Worm (Caenorhabditis elegans): ENCODE data around the gene ZC84.1.

The ZC84.1 gene

ce11 chrIII:9191091-9191490 is 15.0 kb downstream of the ZC84.1 start, which contains the start of gene cls-3:
cls-3 (minus strand) TSS chrIII:9191109.
- TF ChIP-seq let-607 (tag; optimal IDR thresholded peaks at IDR 0.05), result no peak
- no peak for TF ChIP-seq ztf-25 (GFP tag; IDR thresholded peaks at IDR 0.05)
- no peak for TF ChIP-seq nhr-80 (tag; optimal IDR thresholded peaks at IDR 0.05)
- peak; percentile 24; the same call in 1 of the 2 replicates for TF ChIP-seq mcd-1 (GFP tag; IDR thresholded peaks at IDR 0.05)
- no peak for TF ChIP-seq tbx-9 (tag; optimal IDR thresholded peaks at IDR 0.05; ENCODE audit: borderline replicate concordance)
- no peak for TF ChIP-seq ceh-40 (GFP tag; IDR thresholded peaks at IDR 0.05)
- TF ChIP-seq D2030.7 (GFP tag; IDR thresholded peaks at IDR 0.05), result no peak
- TF ChIP-seq nfyb-1 (GFP tag; IDR thresholded peaks at IDR 0.05), result no peak
- TF ChIP-seq dpl-1 (GFP tag; optimal IDR thresholded peaks at IDR 0.05), result peak; percentile 64
- no peak for TF ChIP-seq C17E4.6 (GFP tag; IDR thresholded peaks at IDR 0.05)
- TF ChIP-seq snpc-4 (GFP tag; optimal IDR thresholded peaks at IDR 0.05), result no peak
- TF ChIP-seq snpc-4 (tag; optimal IDR thresholded peaks at IDR 0.05), result no peak
- TF ChIP-seq efl-1 (GFP tag; optimal IDR thresholded peaks at IDR 0.05), result peak; percentile 68
- no peak for TF ChIP-seq egrh-3 (GFP tag; IDR thresholded peaks at IDR 0.05)
- TF ChIP-seq ztf-18 (tag; optimal IDR thresholded peaks at IDR 0.05), result no peak
- TF ChIP-seq T07F8.4 (tag; optimal IDR thresholded peaks at IDR 0.05), result no peak
- TF ChIP-seq let-526 (GFP tag; IDR thresholded peaks at IDR 0.05), result no peak
- no peak for TF ChIP-seq F55B11.4 (tag; optimal IDR thresholded peaks at IDR 0.05; ENCODE audit: borderline replicate concordance, insufficient read depth)
- TF ChIP-seq Y95B8A.8 (GFP tag; IDR thresholded peaks at IDR 0.05), result no peak
- TF ChIP-seq him-1 (tag; optimal IDR thresholded peaks at IDR 0.05), result no peak

- TF ChIP-seq lin-40 (tag; optimal IDR thresholded peaks at IDR 0.05) (no peak), C17E4.6 (GFP tag; IDR thresholded peaks at IDR 0.05) (no peak)
Measured at ce11 chrIII:9185722-9186121, 20.4 kb downstream of the ZC84.1 start, which contains the start of gene ZC84.7. ZC84.7 (plus strand) TSS chrIII:9186022.

- no peak for TF ChIP-seq nhr-179 (tag; optimal IDR thresholded peaks at IDR 0.05)
- no peak for TF ChIP-seq somi-1 (GFP tag; optimal IDR thresholded peaks at IDR 0.05)
Measured at ce11 chrIII:9181246-9181645, 24.8 kb downstream of the ZC84.1 start, which contains the start of gene tax-4. tax-4 (plus strand) TSS chrIII:9181546.

- TF ChIP-seq mel-28 (tag; optimal IDR thresholded peaks at IDR 0.05; ENCODE audit: borderline replicate concordance), result no peak
- no peak for TF ChIP-seq F10E7.11 (tag; optimal IDR thresholded peaks at IDR 0.05)
Measured at ce11 chrIII:9177874-9178273, 28.2 kb downstream of the ZC84.1 start.

DNA sequence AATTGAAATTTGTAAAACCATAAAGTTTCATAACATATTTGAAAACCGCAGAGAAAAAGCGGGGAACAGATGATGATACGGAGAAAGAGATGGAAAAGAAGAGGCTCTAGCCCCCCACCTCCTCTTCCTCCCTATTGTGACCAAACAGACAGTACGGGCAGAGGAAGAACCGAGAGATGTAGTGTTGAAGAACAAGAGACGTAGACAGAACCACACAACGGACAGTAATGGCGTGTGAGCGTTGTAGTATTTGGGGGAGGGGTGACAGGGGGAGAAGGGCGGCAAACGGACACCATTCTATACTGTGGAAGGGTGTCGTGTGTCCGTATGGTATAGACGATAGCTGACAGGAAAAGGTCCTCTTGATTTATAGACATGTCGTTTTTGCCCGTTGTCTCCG is 30.1 kb downstream of the ZC84.1 start:
- peak; percentile 77; the same call in 1 of the 2 replicates for TF ChIP-seq hmg-1.2 (GFP tag; IDR thresholded peaks at IDR 0.05)
- no peak for TF ChIP-seq athp-1 (tag; optimal IDR thresholded peaks at IDR 0.05)
- no peak for TF ChIP-seq B0035.1 (tag; optimal IDR thresholded peaks at IDR 0.05)
- peak; percentile 47 for TF ChIP-seq nhr-80 (tag; optimal IDR thresholded peaks at IDR 0.05)

- TF ChIP-seq Y67H2A.10 (GFP tag; conservative IDR thresholded peaks at IDR 0.05), result no peak
- TF ChIP-seq attf-6 (GFP tag; IDR thresholded peaks at IDR 0.05), result no peak
- TF ChIP-seq rec-8 (tag; optimal IDR thresholded peaks at IDR 0.05), result no peak
- TF ChIP-seq efl-1 (GFP tag; optimal IDR thresholded peaks at IDR 0.05), result no peak
- no peak for TF ChIP-seq ztf-18 (tag; optimal IDR thresholded peaks at IDR 0.05)
- no peak for TF ChIP-seq dpl-1 (GFP tag; optimal IDR thresholded peaks at IDR 0.05)
- TF ChIP-seq him-1 (tag; optimal IDR thresholded peaks at IDR 0.05), result no peak
- no peak for TF ChIP-seq ccch-3 (GFP tag; optimal IDR thresholded peaks at IDR 0.05)
- TF ChIP-seq F57C9.4 (tag; optimal IDR thresholded peaks at IDR 0.05), result no peak
- no peak for TF ChIP-seq nfya-1 (tag; optimal IDR thresholded peaks at IDR 0.05; ENCODE audit: borderline replicate concordance, insufficient read depth)
- TF ChIP-seq die-1 (tag; optimal IDR thresholded peaks at IDR 0.05), result no peak
- no peak for TF ChIP-seq sdz-38 (tag; optimal IDR thresholded peaks at IDR 0.05)
- TF ChIP-seq ztf-3 (GFP tag; optimal IDR thresholded peaks at IDR 0.05), result no peak
Measured at ce11 chrIII:9173239-9173638, 32.8 kb downstream of the ZC84.1 start.
